Worm (Caenorhabditis elegans) whole organism, early embryonic: ENCODE data around the gene C07G1.7.

Experiments used
- F13C5.2 ChIP-seq: sonication (generic microtip); optimal IDR thresholded peaks from 2 replicates; lab custom pipeline; 2017; ENCODE audit warnings: mild to moderate bottlenecking, missing genetic modification characterization, inconsistent platforms, missing compliant biosample characterization
- ama-1 ChIP-seq: fragments of 150-350 bp; optimal IDR thresholded peaks from 2 replicates; lab custom pipeline; 2014
- ceh-13 ChIP-seq: fragments of 200-800 bp; sonication (Bioruptor generic); optimal IDR thresholded peaks from 2 replicates; lab custom pipeline; 2018; ENCODE audit warnings: mild to moderate bottlenecking, missing genetic modification characterization, missing compliant biosample characterization
- hnd-1 ChIP-seq: sonication (generic microtip); optimal IDR thresholded peaks from 2 replicates; lab custom pipeline; 2016; ENCODE audit warnings: missing genetic modification characterization, missing compliant biosample characterization
- scrt-1 ChIP-seq: fragments of 200-800 bp; sonication (Bioruptor generic); IDR thresholded peaks from 2 replicates; pipeline ENCODE4 v1.3.6; 2022; ENCODE audit warnings: missing genetic modification characterization, missing compliant biosample characterization
- tbx-11 ChIP-seq: fragments of 200-800 bp; sonication (Bioruptor generic); IDR thresholded peaks from 2 replicates; pipeline ENCODE4 v1.3.6; 2022; ENCODE audit warnings: missing genetic modification characterization, missing compliant biosample characterization
- tbx-37 ChIP-seq: fragments of 200-800 bp; sonication (Bioruptor generic); conservative IDR thresholded peaks from 2 replicates; pipeline ENCODE4 v1.3.6; 2022; ENCODE audit warnings: missing genetic modification reagents, missing genetic modification characterization, missing compliant biosample characterization

- TF ChIP-seq tbx-11 (GFP tag; lab: Robert Waterston, UW), result no peak
- TF ChIP-seq scrt-1, result no peak
- TF ChIP-seq tbx-37 (GFP tag; lab: Robert Waterston, UW), result no peak
- TF ChIP-seq hnd-1 (tag; lab: Kevin White, UChicago), result no peak
- no peak for TF ChIP-seq ceh-13
- no peak for TF ChIP-seq F13C5.2 (tag; lab: Kevin White, UChicago)
- no peak for TF ChIP-seq ama-1 (lab: Kevin White, UChicago)
These were observed 35.7 kb downstream of the C07G1.7 start, which contains the start of gene pct-1 for ce11 chrIV:8175686-8176532.
